Worm (Caenorhabditis elegans) whole organism, L3 larva: ENCODE data around the gene ama-1.

ENCODE experiments used
- R02D3.7 ChIP-seq: fragments of 150-350 bp; optimal IDR thresholded peaks from 2 replicates; lab custom pipeline; 2014; ENCODE audit warnings: missing biosample characterization, missing genetic modification characterization
- ZK546.5 ChIP-seq: sonication (generic microtip); optimal IDR thresholded peaks from 2 replicates; lab custom pipeline; 2017; ENCODE audit warnings: missing biosample characterization, missing genetic modification characterization
- aly-2 ChIP-seq: fragments of 150-350 bp; optimal IDR thresholded peaks from 2 replicates; lab custom pipeline; 2014; ENCODE audit warnings: missing biosample characterization, missing genetic modification characterization
- ama-1 ChIP-seq: fragments of 150-350 bp; optimal IDR thresholded peaks from 2 replicates; lab custom pipeline; 2018
- ceh-16 ChIP-seq: sonication (generic microtip); optimal IDR thresholded peaks from 2 replicates; lab custom pipeline; 2017; ENCODE audit warnings: missing biosample characterization, missing genetic modification characterization
- ceh-82 ChIP-seq: fragments of 150-350 bp; optimal IDR thresholded peaks from 2 replicates; lab custom pipeline; 2014; ENCODE audit warnings: missing biosample characterization, missing genetic modification characterization
- ceh-9 ChIP-seq: sonication (generic microtip); optimal IDR thresholded peaks from 2 replicates; lab custom pipeline; 2018; ENCODE audit warnings: missing biosample characterization, missing genetic modification characterization
- daf-12 ChIP-seq: fragments of 150-350 bp; optimal IDR thresholded peaks from 2 replicates; lab custom pipeline; 2014; ENCODE audit warnings: missing biosample characterization, missing genetic modification reagents, missing genetic modification characterization
- egl-27 ChIP-seq: sonication (generic microtip); optimal IDR thresholded peaks from 4 replicates; lab custom pipeline; 2017; ENCODE audit warnings: missing biosample characterization, missing genetic modification reagents, missing genetic modification characterization
- egl-5 ChIP-seq: fragments of 150-350 bp; optimal IDR thresholded peaks from 2 replicates; lab custom pipeline; 2017; ENCODE audit warnings: missing biosample characterization, missing genetic modification reagents, missing genetic modification characterization, inconsistent platforms
- elt-1 ChIP-seq: fragments of 150-350 bp; optimal IDR thresholded peaks from 2 replicates; lab custom pipeline; 2014; ENCODE audit warnings: missing biosample characterization, missing genetic modification characterization
- elt-2 ChIP-seq: sonication (generic microtip); optimal IDR thresholded peaks from 2 replicates; lab custom pipeline; 2016; ENCODE audit warnings: missing genetic modification reagents, mild to moderate bottlenecking, missing genetic modification characterization, missing compliant biosample characterization
- elt-3 ChIP-seq, 3 experiments: fragments of 150-350 bp in 1 of 3; sonication (generic microtip) in 2 of 3; optimal IDR thresholded peaks; 2 replicates in 2 of 3; 4 replicates in 1 of 3; lab custom pipeline; 2014 to 2017; ENCODE audit warnings: missing biosample characterization in 3 of 3, missing genetic modification characterization in 3 of 3
- fkh-10 ChIP-seq: sonication (generic microtip); optimal IDR thresholded peaks from 2 replicates; lab custom pipeline; 2017; ENCODE audit warnings: missing biosample characterization, missing genetic modification reagents, missing genetic modification characterization
- fkh-2 ChIP-seq: fragments of 150-350 bp; optimal IDR thresholded peaks from 2 replicates; lab custom pipeline; 2014; ENCODE audit warnings: missing biosample characterization, missing genetic modification reagents, missing genetic modification characterization
- fos-1 ChIP-seq: fragments of 150-350 bp; optimal IDR thresholded peaks from 2 replicates; lab custom pipeline; 2014; ENCODE audit warnings: missing biosample characterization, missing genetic modification characterization
- jun-1 ChIP-seq: fragments of 150-350 bp; optimal IDR thresholded peaks from 2 replicates; lab custom pipeline; 2014; ENCODE audit warnings: missing biosample characterization, missing genetic modification reagents, missing genetic modification characterization
- lin-15B ChIP-seq: fragments of 150-350 bp; optimal IDR thresholded peaks from 2 replicates; lab custom pipeline; 2014; ENCODE audit warnings: missing biosample characterization, missing genetic modification characterization
- lsy-12 ChIP-seq: sonication (generic microtip); optimal IDR thresholded peaks from 2 replicates; lab custom pipeline; 2016; ENCODE audit warnings: mild to moderate bottlenecking, missing genetic modification characterization, missing compliant biosample characterization
- mdl-1 ChIP-seq: fragments of 150-350 bp; optimal IDR thresholded peaks from 2 replicates; lab custom pipeline; 2014; ENCODE audit warnings: missing biosample characterization, missing genetic modification characterization
- nfya-1 ChIP-seq: sonication (generic microtip); optimal IDR thresholded peaks from 2 replicates; lab custom pipeline; 2017; ENCODE audit warnings: missing genetic modification characterization, mild to moderate bottlenecking, missing compliant biosample characterization, antibody characterized with exemption, moderate library complexity; ENCODE audit not compliant: insufficient read depth
- nhr-11 ChIP-seq: fragments of 150-350 bp; optimal IDR thresholded peaks from 2 replicates; lab custom pipeline; 2014; ENCODE audit warnings: missing biosample characterization, missing genetic modification characterization
- nhr-12 ChIP-seq: fragments of 150-350 bp; optimal IDR thresholded peaks from 2 replicates; lab custom pipeline; 2014; ENCODE audit warnings: missing biosample characterization, missing genetic modification characterization
- nhr-23 ChIP-seq: fragments of 150-350 bp; optimal IDR thresholded peaks from 2 replicates; lab custom pipeline; 2014; ENCODE audit warnings: missing biosample characterization, missing genetic modification reagents, missing genetic modification characterization
- nhr-237 ChIP-seq: fragments of 150-350 bp; optimal IDR thresholded peaks from 2 replicates; lab custom pipeline; 2014; ENCODE audit warnings: missing biosample characterization, missing genetic modification characterization
- nhr-25 ChIP-seq: sonication (generic microtip); optimal IDR thresholded peaks from 2 replicates; lab custom pipeline; 2017; ENCODE audit warnings: missing biosample characterization, missing genetic modification characterization
- nhr-28 ChIP-seq: fragments of 150-350 bp; optimal IDR thresholded peaks from 2 replicates; lab custom pipeline; 2014; ENCODE audit warnings: missing biosample characterization, missing genetic modification characterization
- nhr-43 ChIP-seq: sonication (generic microtip); optimal IDR thresholded peaks from 2 replicates; lab custom pipeline; 2016; ENCODE audit warnings: mild to moderate bottlenecking, missing genetic modification characterization, missing compliant biosample characterization; ENCODE audit not compliant: poor library complexity, severe bottlenecking
- nhr-67 ChIP-seq: fragments of 150-350 bp; optimal IDR thresholded peaks from 2 replicates; lab custom pipeline; 2014; ENCODE audit warnings: missing biosample characterization, missing genetic modification characterization
- pqm-1 ChIP-seq: fragments of 150-350 bp; optimal IDR thresholded peaks from 2 replicates; lab custom pipeline; 2017; ENCODE audit warnings: missing biosample characterization, missing genetic modification characterization, inconsistent platforms
- skn-1 ChIP-seq: fragments of 150-350 bp; optimal IDR thresholded peaks from 2 replicates; lab custom pipeline; 2014; ENCODE audit warnings: missing biosample characterization, missing genetic modification characterization
- unc-62 ChIP-seq: fragments of 150-350 bp; sonication (generic microtip); optimal IDR thresholded peaks from 4 replicates; lab custom pipeline; 2014; ENCODE audit warnings: missing biosample characterization, missing genetic modification reagents, missing genetic modification characterization
- zag-1 ChIP-seq: fragments of 150-350 bp; optimal IDR thresholded peaks from 2 replicates; lab custom pipeline; 2014; ENCODE audit warnings: missing biosample characterization, missing genetic modification characterization
- ztf-11 ChIP-seq: fragments of 150-350 bp; optimal IDR thresholded peaks from 2 replicates; lab custom pipeline; 2014; ENCODE audit warnings: missing biosample characterization, missing genetic modification characterization
- ztf-4 ChIP-seq: fragments of 150-350 bp; optimal IDR thresholded peaks from 2 replicates; lab custom pipeline; 2014; ENCODE audit warnings: missing biosample characterization, missing genetic modification characterization

The ama-1 gene

DNA sequence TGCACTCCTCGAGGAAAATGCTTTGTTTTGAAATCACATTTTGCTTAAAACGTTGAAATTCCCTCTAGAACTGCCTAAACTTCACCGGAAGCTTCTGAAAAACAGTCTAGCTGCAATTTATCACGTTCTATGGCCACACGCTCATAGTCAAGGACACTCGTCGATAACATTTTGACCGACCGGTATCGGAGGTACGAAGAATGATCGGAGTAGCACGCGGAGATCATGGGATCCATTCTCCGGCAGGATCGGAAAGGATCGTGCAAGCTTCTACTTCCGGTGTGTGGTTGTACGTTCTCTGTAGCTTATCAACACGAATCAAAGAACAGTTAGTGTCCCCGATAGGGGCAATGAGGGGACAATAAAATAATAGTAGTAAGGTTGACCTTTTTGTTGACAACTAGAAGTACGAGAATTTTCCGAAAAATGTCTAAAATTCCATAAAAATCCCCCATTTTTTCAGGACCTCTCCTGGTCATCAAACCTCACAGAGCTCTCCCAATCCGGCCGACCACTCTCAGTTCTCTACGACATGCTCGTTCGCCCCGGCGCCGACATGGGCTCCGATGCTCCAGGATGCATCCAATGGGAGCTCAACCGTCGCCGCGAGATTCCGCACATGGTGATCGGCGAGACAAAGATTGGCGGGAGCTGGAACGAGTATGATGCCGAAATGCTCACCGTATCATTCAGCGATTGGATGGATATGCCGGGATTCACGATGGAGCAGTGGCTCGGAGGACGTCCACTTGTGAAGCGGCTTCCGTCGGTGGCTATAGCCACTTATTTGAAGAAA lies 31.6 kb upstream of the ama-1 start:
- TF ChIP-seq mdl-1 (tag; lab: Kevin White, UChicago) = peak; percentile 41
- peak; percentile 78 for TF ChIP-seq nhr-23 (tag; lab: Kevin White, UChicago)
- TF ChIP-seq nhr-12 (tag; lab: Kevin White, UChicago) = no peak
- peak; percentile 82 for TF ChIP-seq nhr-43 (tag; lab: Kevin White, UChicago)
- no peak for TF ChIP-seq nhr-11 (tag; lab: Kevin White, UChicago)
- peak; percentile 33 for TF ChIP-seq elt-2 (tag; lab: Kevin White, UChicago)

DNA sequence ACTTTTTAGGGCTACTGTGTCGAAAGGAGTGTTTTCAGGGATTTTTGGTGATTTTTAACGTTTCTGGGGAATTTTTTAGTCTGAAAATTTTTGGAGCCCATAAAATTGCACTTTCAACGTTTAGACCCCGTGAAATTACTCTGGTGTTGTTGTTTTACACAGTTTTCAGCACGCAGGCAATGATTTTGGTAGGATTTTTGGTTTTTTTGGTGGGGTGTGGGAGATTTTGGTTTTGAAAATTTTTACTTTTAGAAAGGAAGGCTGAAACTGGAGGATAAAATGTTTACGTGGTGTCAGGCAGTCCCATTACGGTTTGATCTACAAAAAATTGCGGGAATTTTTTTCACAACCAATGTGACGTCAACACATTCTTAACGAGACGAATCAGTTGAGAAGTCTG lies 29.6 kb upstream of the ama-1 start:
- TF ChIP-seq ama-1 (peak; percentile 63), egl-5 (no peak), ceh-82 (tag; lab: Kevin White, UChicago) (no peak), daf-12 (no peak)

DNA sequence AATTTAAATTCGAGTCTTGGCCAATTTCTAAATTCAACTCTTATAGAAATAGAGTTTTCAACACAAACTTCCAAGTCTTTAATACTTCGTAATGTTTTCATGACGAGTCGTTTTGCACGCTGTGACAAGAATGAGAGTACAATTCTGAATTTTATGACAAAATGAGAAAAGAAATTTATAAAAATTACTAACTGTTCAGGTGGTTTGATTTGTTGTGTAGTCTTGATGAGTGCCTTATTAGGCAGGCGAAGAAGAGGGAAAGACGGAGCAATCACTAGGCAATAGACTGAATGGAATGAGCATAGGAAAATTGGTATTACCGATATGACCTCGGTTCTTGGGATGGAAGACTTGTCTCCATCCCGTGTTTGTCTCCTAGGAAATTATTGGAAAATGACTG lies 27.9 kb upstream of the ama-1 start, which contains the start of gene F30B5.11:
F30B5.11 (minus strand) TSS at position 101 of the 400 bp plus-strand sequence.
- TF ChIP-seq fkh-2 (tag; lab: Kevin White, UChicago) = no peak
- no peak for TF ChIP-seq egl-5
- no peak for TF ChIP-seq elt-2 (tag; lab: Kevin White, UChicago)
- no peak for TF ChIP-seq ZK546.5 (tag; lab: Kevin White, UChicago)
- no peak for TF ChIP-seq jun-1 (tag; lab: Kevin White, UChicago)
- TF ChIP-seq skn-1 (tag; lab: Kevin White, UChicago) = no peak
- no peak for TF ChIP-seq ceh-82 (tag; lab: Kevin White, UChicago)
- no peak for TF ChIP-seq daf-12
- TF ChIP-seq nhr-11 (tag; lab: Kevin White, UChicago) = no peak

DNA sequence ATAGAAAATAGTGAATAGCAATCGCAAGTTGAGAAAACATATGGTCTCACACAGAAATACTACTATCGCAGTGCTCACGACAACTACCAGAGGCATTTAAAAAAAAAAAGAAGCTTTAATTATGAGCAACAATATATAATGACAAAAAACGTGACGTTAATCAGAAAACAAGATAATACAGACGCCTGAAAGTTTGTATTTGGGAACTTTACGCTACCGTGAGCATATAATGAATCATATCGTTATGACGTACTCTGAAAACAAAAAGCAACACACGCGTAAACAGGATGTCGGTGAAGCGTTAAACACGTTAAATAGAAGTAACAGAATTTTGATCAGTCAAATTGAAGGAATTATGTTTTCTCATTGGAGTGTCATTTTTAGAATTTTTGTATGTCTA lies 22.0 kb upstream of the ama-1 start, which contains the start of gene srbc-71:
srbc-71 (minus strand) TSS at position 101 of the 400 bp plus-strand sequence.
- TF ChIP-seq fkh-10 (GFP tag; lab: Kevin White, UChicago) = no peak
- TF ChIP-seq nfya-1 (tag; lab: Kevin White, UChicago) = no peak
- no peak for TF ChIP-seq nhr-237 (tag; lab: Kevin White, UChicago)
- TF ChIP-seq lsy-12 (tag; lab: Kevin White, UChicago) = no peak
- TF ChIP-seq ceh-82 (tag; lab: Kevin White, UChicago) = no peak
- no peak for TF ChIP-seq egl-27 (tag; lab: Kevin White, UChicago)
- no peak for TF ChIP-seq R02D3.7
- TF ChIP-seq nhr-12 (tag; lab: Kevin White, UChicago) = no peak
- no peak for TF ChIP-seq ceh-16 (tag; lab: Kevin White, UChicago)
- TF ChIP-seq unc-62 (GFP tag; lab: Kevin White, UChicago) = no peak
- TF ChIP-seq fos-1 (tag; lab: Kevin White, UChicago) = no peak
- TF ChIP-seq elt-2 (tag; lab: Kevin White, UChicago) = no peak
- no peak for TF ChIP-seq nhr-28 (tag; lab: Kevin White, UChicago)
- no peak for TF ChIP-seq elt-1 (tag; lab: Kevin White, UChicago)
- no peak for TF ChIP-seq mdl-1 (tag; lab: Kevin White, UChicago)
- TF ChIP-seq pqm-1 (tag; lab: Kevin White, UChicago) = no peak
- no peak for TF ChIP-seq daf-12

DNA sequence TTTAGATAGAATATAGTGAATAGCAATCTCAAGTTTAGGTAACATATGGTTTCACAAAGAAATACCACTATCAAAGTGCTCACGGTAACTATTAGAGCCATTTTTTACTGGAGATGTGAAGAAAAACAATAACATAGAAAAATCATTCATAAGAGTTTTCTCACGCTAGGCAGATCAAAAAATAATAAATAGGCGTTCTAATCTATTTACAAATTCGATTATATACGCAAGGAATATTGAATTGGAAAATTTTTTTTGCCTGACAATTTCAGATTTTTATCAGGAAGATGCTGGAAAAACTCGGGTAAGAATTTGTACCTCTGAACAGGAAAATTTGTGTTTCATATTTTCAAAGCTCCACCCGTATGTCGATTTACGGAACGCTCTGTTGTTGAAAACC lies 20.0 kb upstream of the ama-1 start, which contains the start of gene srbc-70:
srbc-70 (minus strand) TSS at position 101 of the 400 bp plus-strand sequence.
- TF ChIP-seq aly-2 (tag; lab: Kevin White, UChicago) (no peak), skn-1 (tag; lab: Kevin White, UChicago) (no peak), ztf-11 (tag; lab: Kevin White, UChicago) (no peak), ceh-9 (no peak), mdl-1 (tag; lab: Kevin White, UChicago) (no peak), fkh-10 (GFP tag; lab: Kevin White, UChicago) (no peak), zag-1 (tag; lab: Kevin White, UChicago) (no peak), nhr-43 (tag; lab: Kevin White, UChicago) (no peak), fos-1 (tag; lab: Kevin White, UChicago) (no peak), ceh-82 (tag; lab: Kevin White, UChicago) (no peak), nhr-237 (tag; lab: Kevin White, UChicago) (no peak), lin-15B (tag; lab: Kevin White, UChicago) (no peak), nhr-23 (tag; lab: Kevin White, UChicago) (no peak), ztf-4 (tag; lab: Kevin White, UChicago) (no peak), elt-3 (tag; optimal IDR thresholded peaks at IDR 0.05; lab: Kevin White, UChicago) (no peak), nhr-25 (tag; lab: Kevin White, UChicago) (no peak), nhr-67 (tag; lab: Kevin White, UChicago) (no peak)
